Worm (Caenorhabditis elegans): Measurements from ENCODE around the gene elof-1.
A peak's percentile ranks its signal among the peaks of the same experiment; 100 is the strongest.

elof-1 gene

DNA sequence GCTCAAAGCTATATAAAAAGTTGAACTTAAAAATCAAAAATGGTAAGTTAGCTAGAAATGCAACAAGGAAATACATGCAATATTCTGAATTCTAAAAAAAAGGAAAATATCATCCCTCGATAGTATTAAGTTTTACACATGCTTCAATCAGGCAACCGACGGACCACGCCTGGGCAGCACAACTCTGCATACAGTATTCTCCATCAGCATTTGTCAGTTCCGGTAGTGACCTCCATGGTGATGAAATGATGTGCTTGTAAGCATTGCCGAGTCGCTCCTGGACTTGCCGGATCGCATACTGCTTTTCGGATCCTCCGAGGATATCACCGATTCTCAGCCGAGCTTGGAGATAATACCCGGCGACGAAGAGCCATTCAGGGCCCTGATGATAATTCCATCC lies 1.2 kb downstream of the elof-1 start (continued):
- TF ChIP-seq F33H1.4 (GFP tag; IDR thresholded peaks at IDR 0.05) (no peak), rec-8 (tag; optimal IDR thresholded peaks at IDR 0.05) (no peak), ekl-4 (GFP tag; IDR thresholded peaks at IDR 0.05) (no peak), Y67H2A.10 (GFP tag; conservative IDR thresholded peaks at IDR 0.05) (0 out of 2 replicates have a peak, but pooled peaks have one; percentile 49), mxl-1 (tag; optimal IDR thresholded peaks at IDR 0.05) (no peak), T07F8.4 (tag; optimal IDR thresholded peaks at IDR 0.05) (no peak), Y53G8AR.9 (GFP tag; conservative IDR thresholded peaks at IDR 0.05) (0 out of 2 replicates have a peak, but pooled peaks have one; percentile 51), lin-54 (GFP tag; optimal IDR thresholded peaks at IDR 0.05) (peak; percentile 30), repo-1 (tag; optimal IDR thresholded peaks at IDR 0.05) (peak; percentile 71), bed-1 (GFP tag; IDR thresholded peaks at IDR 0.05) (no peak), C06A6.2 (GFP tag; conservative IDR thresholded peaks at IDR 0.05) (no peak), fkh-3 (tag; optimal IDR thresholded peaks at IDR 0.05) (no peak), nfya-2 (GFP tag; IDR thresholded peaks at IDR 0.05) (0 out of 2 replicates have a peak, but pooled peaks have one; percentile 66), lsy-27 (tag; optimal IDR thresholded peaks at IDR 0.05; ENCODE audit: borderline replicate concordance, insufficient read depth) (no peak), attf-3 (GFP tag; conservative IDR thresholded peaks at IDR 0.05) (no peak), nhr-80 (tag; optimal IDR thresholded peaks at IDR 0.05) (no peak), him-1 (tag; optimal IDR thresholded peaks at IDR 0.05) (no peak), cebp-1 (GFP tag; IDR thresholded peaks at IDR 0.05) (no peak), cebp-1 (tag; optimal IDR thresholded peaks at IDR 0.05) (peak; percentile 71), F55B11.4 (tag; optimal IDR thresholded peaks at IDR 0.05; ENCODE audit: borderline replicate concordance, insufficient read depth) (no peak), hlh-12 (tag; optimal IDR thresholded peaks at IDR 0.05) (no peak), cebp-2 (GFP tag; IDR thresholded peaks at IDR 0.05) (no peak), hlh-26 (GFP tag; conservative IDR thresholded peaks at IDR 0.05) (no peak), hrde-1 (tag; optimal IDR thresholded peaks at IDR 0.05; ENCODE audit: borderline replicate concordance) (peak; percentile 70), K12H6.12 (tag; optimal IDR thresholded peaks at IDR 0.05) (no peak), sdz-38 (tag; optimal IDR thresholded peaks at IDR 0.05) (no peak), bed-2 (GFP tag; IDR thresholded peaks at IDR 0.05) (no peak), somi-1 (GFP tag; optimal IDR thresholded peaks at IDR 0.05) (no peak), snpc-3.4 (tag; optimal IDR thresholded peaks at IDR 0.05) (no peak), let-526 (GFP tag; IDR thresholded peaks at IDR 0.05) (no peak), egl-18 (GFP tag; IDR thresholded peaks at IDR 0.05) (no peak), ceh-40 (GFP tag; IDR thresholded peaks at IDR 0.05) (peak; percentile 59; the same call in 1 of the 2 replicates), egl-44 (GFP tag; IDR thresholded peaks at IDR 0.05) (0 out of 2 replicates have a peak, but pooled peaks have one; percentile 41), C17E4.6 (GFP tag; IDR thresholded peaks at IDR 0.05) (no peak; the same call in 1 of the 2 replicates), F57A8.1 (GFP tag; optimal IDR thresholded peaks at IDR 0.05) (no peak), sptf-2 (GFP tag; optimal IDR thresholded peaks at IDR 0.05) (no peak), mel-28 (tag; optimal IDR thresholded peaks at IDR 0.05; ENCODE audit: borderline replicate concordance) (no peak), lsl-1 (GFP tag; optimal IDR thresholded peaks at IDR 0.05) (peak; percentile 46), rpc-1 (optimal IDR thresholded peaks at IDR 0.05) (no peak), rpc-1 (tag; optimal IDR thresholded peaks at IDR 0.05) (no peak), attf-6 (GFP tag; IDR thresholded peaks at IDR 0.05) (no peak; the same call in none of the 2 replicates), F49E8.2 (tag; optimal IDR thresholded peaks at IDR 0.05; ENCODE audit: insufficient read depth) (peak; percentile 75), mes-4 (tag; optimal IDR thresholded peaks at IDR 0.05) (no peak), Y79H2A.3 (GFP tag; conservative IDR thresholded peaks at IDR 0.05) (0 out of 2 replicates have a peak, but pooled peaks have one; percentile 32), B0035.1 (tag; optimal IDR thresholded peaks at IDR 0.05) (no peak), atf-7 (tag; optimal IDR thresholded peaks at IDR 0.05) (peak; percentile 68), pha-4 (tag; optimal IDR thresholded peaks at IDR 0.05) (no peak), dox-1 (GFP tag; IDR thresholded peaks at IDR 0.05) (no peak)
